Fruit fly (Drosophila melanogaster) whole organism, wandering third instar larva: ENCODE measurements around the gene Pif1B.
A peak's percentile ranks its signal among the peaks of the same experiment; 100 is the strongest.

ENCODE experiments used
- CG32264 ChIP-seq: fragments of 200-800 bp; sonication (Bioruptor generic); optimal IDR thresholded peaks from 2 replicates; lab custom pipeline; 2016; ENCODE audit warnings: missing biosample characterization, missing genetic modification characterization
- OdsH ChIP-seq: fragments of 200-800 bp; sonication (Bioruptor generic); optimal IDR thresholded peaks from 2 replicates; lab custom pipeline; 2016; ENCODE audit warnings: missing biosample characterization, mild to moderate bottlenecking, missing genetic modification characterization
- Rel ChIP-seq, 2 experiments: fragments of 200-800 bp; sonication (Bioruptor generic) in 1 of 2; optimal IDR thresholded peaks; 2 replicates in 1 of 2; 3 replicates in 1 of 2; lab custom pipeline; 2016 to 2019; ENCODE audit warnings: mild to moderate bottlenecking in 2 of 2, missing biosample characterization in 2 of 2, missing genetic modification characterization in 2 of 2, moderate library complexity in 1 of 2
- ey ChIP-seq: fragments of 200-800 bp; sonication (Bioruptor generic); optimal IDR thresholded peaks from 2 replicates; lab custom pipeline; 2016; ENCODE audit warnings: missing biosample characterization, missing genetic modification characterization
- fru ChIP-seq: fragments of 200-800 bp; sonication (Bioruptor generic); optimal IDR thresholded peaks from 3 replicates; lab custom pipeline; 2016; ENCODE audit warnings: missing biosample characterization, mild to moderate bottlenecking, missing genetic modification characterization
- usp ChIP-seq: fragments of >200 bp; optimal IDR thresholded peaks from 2 replicates; lab custom pipeline; 2017; ENCODE audit warnings: missing biosample characterization, missing genetic modification characterization

DNA sequence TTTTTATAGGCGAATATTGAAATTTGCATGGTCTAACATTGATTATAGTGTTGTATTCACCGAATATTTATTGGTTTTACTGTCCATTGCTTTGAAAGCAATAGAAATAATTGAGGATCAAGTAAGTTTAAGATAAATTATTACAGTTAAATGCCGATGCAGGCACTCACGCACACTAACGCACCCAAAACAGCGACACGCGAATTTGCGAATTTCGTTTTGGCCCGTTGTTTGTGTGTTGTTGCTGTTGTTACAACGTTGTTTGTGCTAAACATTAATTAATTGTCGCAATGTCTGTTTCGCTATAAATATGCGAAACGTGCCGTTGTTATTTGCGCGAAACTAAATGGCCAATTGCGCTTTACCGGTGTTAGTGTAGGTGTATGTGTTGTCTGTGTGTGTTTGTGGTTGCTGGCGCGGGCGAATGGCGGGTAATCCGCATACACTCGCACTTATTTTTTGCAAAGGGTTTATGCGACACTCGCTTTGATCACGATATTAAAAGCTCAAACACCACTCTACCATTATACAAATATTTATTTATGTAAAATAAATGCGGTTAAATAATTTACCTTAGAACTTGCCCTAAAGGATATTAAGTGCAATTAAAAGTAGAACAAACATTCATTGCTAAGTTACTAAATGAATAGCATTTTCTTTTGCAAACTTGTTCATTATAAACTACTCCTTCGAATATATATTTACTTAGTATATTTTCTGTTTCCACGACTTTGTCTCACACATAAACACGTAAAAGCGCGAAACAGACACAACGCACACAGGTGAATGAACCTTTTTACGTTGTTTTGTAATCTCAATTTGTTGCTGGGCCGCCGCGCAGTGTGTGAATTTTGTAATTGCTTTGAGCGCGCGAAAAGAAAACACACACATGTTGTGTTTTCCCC is 52.9 kb downstream of the Pif1B start:
- TF ChIP-seq ey (GFP tag; lab: Kevin White, UChicago) = peak; percentile 32
- TF ChIP-seq OdsH (GFP tag; lab: Kevin White, UChicago) = peak; percentile 77
- TF ChIP-seq fru = peak; percentile 83
- TF ChIP-seq usp = no peak
- TF ChIP-seq Rel (GFP tag; optimal IDR thresholded peaks at IDR 0.05; lab: Kevin White, UChicago) = peak; percentile 12
- TF ChIP-seq Rel (tag; optimal IDR thresholded peaks at IDR 0.05; lab: Kevin White, UChicago) = peak; percentile 75
- TF ChIP-seq CG32264 (GFP tag; lab: Kevin White, UChicago) = peak; percentile 6
